Fruit fly (Drosophila melanogaster): ENCODE results near the gene CG17834.

Gene CG17834

DNA sequence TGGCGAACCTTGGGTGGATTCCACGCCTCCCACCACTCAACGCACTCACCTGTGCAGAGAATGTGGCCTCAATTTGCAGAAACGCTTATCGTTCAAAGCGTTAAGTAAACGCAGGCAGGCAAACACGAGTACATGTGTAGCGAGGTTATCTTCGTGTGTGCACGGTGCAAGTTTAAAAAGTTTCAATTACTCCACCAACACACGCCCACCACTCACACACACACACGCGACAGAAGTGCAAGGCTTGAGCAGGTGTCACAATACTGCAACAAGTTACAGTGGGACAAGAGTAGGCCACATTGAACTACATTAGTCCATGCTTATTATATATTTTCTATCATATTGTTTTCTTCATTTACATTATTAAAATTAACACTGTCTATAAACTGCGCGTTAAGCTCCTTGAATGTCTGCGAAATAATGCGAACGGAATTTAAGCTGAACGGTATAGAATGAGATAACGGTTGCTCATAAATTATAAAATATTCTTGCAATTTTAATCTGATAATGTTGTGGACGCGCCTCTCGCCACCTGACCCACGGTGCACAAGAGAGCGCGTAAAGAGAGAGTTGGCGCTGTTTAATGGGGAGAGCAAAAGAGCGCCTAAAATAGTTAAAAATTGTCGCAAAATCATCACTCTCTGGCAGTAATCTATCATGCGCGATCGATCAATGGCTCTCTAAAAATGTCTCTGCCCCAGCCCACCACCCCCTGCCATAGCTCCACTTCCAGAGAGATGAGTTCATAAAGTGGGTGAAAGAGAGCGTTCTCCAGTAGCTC, 5.8 kb downstream of the CG17834 start (continued):
- peak; percentile 92 for TF ChIP-seq CG17385 (GFP tag; optimal IDR thresholded peaks at IDR 0.05)
- TF ChIP-seq zf30C (GFP tag; optimal IDR thresholded peaks at IDR 0.05) = no peak
- peak; percentile 96 for TF ChIP-seq CG17328 (GFP tag; IDR thresholded peaks at IDR 0.05)
- TF ChIP-seq sc (optimal IDR thresholded peaks at IDR 0.05) = no peak
- TF ChIP-seq sc (GFP tag; optimal IDR thresholded peaks at IDR 0.05) = peak; percentile 97
- peak; percentile 98 for TF ChIP-seq corto (GFP tag; optimal IDR thresholded peaks at IDR 0.05)
- peak; percentile 7 for TF ChIP-seq sima (GFP tag; optimal IDR thresholded peaks at IDR 0.05)
- TF ChIP-seq CG13775 (GFP tag; optimal IDR thresholded peaks at IDR 0.05) = peak; percentile 77
- peak; percentile 88 for TF ChIP-seq BtbVII (GFP tag; optimal IDR thresholded peaks at IDR 0.05)
- TF ChIP-seq CG11085 (GFP tag; IDR thresholded peaks at IDR 0.05) = peak; percentile 68
- peak; percentile 91 for TF ChIP-seq CG5180 (GFP tag; optimal IDR thresholded peaks at IDR 0.05)
- TF ChIP-seq Jarid2 (GFP tag; optimal IDR thresholded peaks at IDR 0.05) = peak; percentile 82
- TF ChIP-seq stc (GFP tag; IDR thresholded peaks at IDR 0.05) = peak; percentile 98
- TF ChIP-seq CoRest (tag; optimal IDR thresholded peaks at IDR 0.05) = peak; percentile 97
- peak; percentile 93 for TF ChIP-seq Fer3 (tag; optimal IDR thresholded peaks at IDR 0.05)
- TF ChIP-seq inv (GFP tag; IDR thresholded peaks at IDR 0.05; ENCODE audit: partially characterized antibody) = no peak; the same call in 1 of the 2 replicates
- peak; percentile 94 for TF ChIP-seq CG17186 (GFP tag; optimal IDR thresholded peaks at IDR 0.05)
- TF ChIP-seq HLHmδ (GFP tag; optimal IDR thresholded peaks at IDR 0.05) = peak; percentile 81
- TF ChIP-seq eyg (GFP tag; optimal IDR thresholded peaks at IDR 0.05) = peak; percentile 31
- TF ChIP-seq ranshi (GFP tag; IDR thresholded peaks at IDR 0.05) = peak; percentile 90
- TF ChIP-seq CG42726 (GFP tag; IDR thresholded peaks at IDR 0.05; ENCODE audit: partially characterized antibody) = no peak
- TF ChIP-seq CG31224 (GFP tag; IDR thresholded peaks at IDR 0.05) = peak; percentile 62
- peak; percentile 67 for TF ChIP-seq CG33213 (GFP tag; optimal IDR thresholded peaks at IDR 0.05)
- peak; percentile 92 for TF ChIP-seq B-H1 (GFP tag; IDR thresholded peaks at IDR 0.05)
- peak; percentile 89 for TF ChIP-seq HmgZ (tag; optimal IDR thresholded peaks at IDR 0.05)
- TF ChIP-seq Asciz (GFP tag; optimal IDR thresholded peaks at IDR 0.05) = peak; percentile 98
- TF ChIP-seq Nf-YB (GFP tag; optimal IDR thresholded peaks at IDR 0.05) = peak; percentile 80
- TF ChIP-seq crol (GFP tag; IDR thresholded peaks at IDR 0.05) = peak; percentile 97
- peak; percentile 84 for TF ChIP-seq CG11560 (tag; IDR thresholded peaks at IDR 0.05)
- TF ChIP-seq CG11695 (GFP tag; IDR thresholded peaks at IDR 0.05) = peak; percentile 97
- 0 out of 2 replicates have a peak, but pooled peaks have one; percentile 33 for TF ChIP-seq toy (GFP tag; IDR thresholded peaks at IDR 0.05)
- TF ChIP-seq CG11504 (tag; optimal IDR thresholded peaks at IDR 0.05) = peak; percentile 97
- peak; percentile 94 for TF ChIP-seq CG32772 (GFP tag; IDR thresholded peaks at IDR 0.05)
- peak; percentile 39 for TF ChIP-seq CG9876 (GFP tag; optimal IDR thresholded peaks at IDR 0.05)
- TF ChIP-seq sug (tag; optimal IDR thresholded peaks at IDR 0.05) = peak; percentile 78
- peak; percentile 83 for TF ChIP-seq Nf-YC (tag; optimal IDR thresholded peaks at IDR 0.05)
- peak; percentile 47 for TF ChIP-seq psq (GFP tag; optimal IDR thresholded peaks at IDR 0.05)
- peak; percentile 95 for TF ChIP-seq Xbp1 (GFP tag; optimal IDR thresholded peaks at IDR 0.05)
- no peak for TF ChIP-seq CG2129 (GFP tag; IDR thresholded peaks at IDR 0.05; ENCODE audit: partially characterized antibody)
- peak; percentile 95 for TF ChIP-seq dysf (GFP tag; IDR thresholded peaks at IDR 0.05)
- TF ChIP-seq sr (GFP tag; IDR thresholded peaks at IDR 0.05) = peak; percentile 70; the same call in 2 of the 3 replicates
- TF ChIP-seq CG30431 (GFP tag; optimal IDR thresholded peaks at IDR 0.05) = peak; percentile 88
- peak; percentile 70 for TF ChIP-seq CG30020 (tag; optimal IDR thresholded peaks at IDR 0.05)
- TF ChIP-seq unpg (GFP tag; optimal IDR thresholded peaks at IDR 0.05) = peak; percentile 97
- TF ChIP-seq ap (GFP tag; IDR thresholded peaks at IDR 0.05) = peak; percentile 93
